Worm (Caenorhabditis elegans) whole organism, L1 larva: ENCODE data around the gene T19D12.4.

Experiments
- fos-1 ChIP-seq: fragments of 150-350 bp; optimal IDR thresholded peaks from 2 replicates; lab custom pipeline; 2014; ENCODE audit warnings: missing biosample characterization, missing genetic modification characterization
- mep-1 ChIP-seq: fragments of 150-350 bp; optimal IDR thresholded peaks from 2 replicates; lab custom pipeline; 2014; ENCODE audit warnings: missing biosample characterization, missing genetic modification characterization
- unc-62 ChIP-seq: fragments of 150-350 bp; optimal IDR thresholded peaks from 2 replicates; lab custom pipeline; 2014; ENCODE audit warnings: missing biosample characterization, missing genetic modification reagents, missing genetic modification characterization

- TF ChIP-seq unc-62 (GFP tag; lab: Kevin White, UChicago): no peak
- no peak for TF ChIP-seq fos-1 (tag; lab: Kevin White, UChicago)
- TF ChIP-seq mep-1 (tag; lab: Kevin White, UChicago): no peak
Measured at ce11 chrII:6587264-6587870, 43.5 kb upstream of the T19D12.4 start, which contains the start of gene C56C10.7.
